Worm (Caenorhabditis elegans) whole organism, late embryonic: Measurements from ENCODE around the gene C43D7.7.

ENCODE experiments used
- ama-1 ChIP-seq: fragments of 150-350 bp; optimal IDR thresholded peaks from 2 replicates; lab custom pipeline; 2014
- madf-2 ChIP-seq: sonication (generic microtip); optimal IDR thresholded peaks from 2 replicates; lab custom pipeline; 2017; ENCODE audit warnings: missing genetic modification characterization, missing compliant biosample characterization
- nfya-1 ChIP-seq: sonication (generic microtip); optimal IDR thresholded peaks from 2 replicates; lab custom pipeline; 2017; ENCODE audit warnings: missing genetic modification characterization, mild to moderate bottlenecking, missing compliant biosample characterization, antibody characterized with exemption, moderate library complexity
- sox-4 ChIP-seq: sonication (generic microtip); optimal IDR thresholded peaks from 2 replicates; lab custom pipeline; 2017; ENCODE audit warnings: mild to moderate bottlenecking, missing genetic modification characterization, inconsistent platforms, missing compliant biosample characterization
- unc-86 ChIP-seq: sonication (generic microtip); optimal IDR thresholded peaks from 2 replicates; lab custom pipeline; 2016; ENCODE audit warnings: missing genetic modification characterization, missing compliant biosample characterization

- TF ChIP-seq nfya-1 (tag; lab: Kevin White, UChicago) (no peak), ama-1 (lab: Kevin White, UChicago) (no peak), madf-2 (tag; lab: Kevin White, UChicago) (no peak), sox-4 (tag; lab: Kevin White, UChicago) (no peak), unc-86 (tag; lab: Kevin White, UChicago) (no peak)
Observed at ce11 chrV:19354506-19354905, 35.2 kb upstream of the C43D7.7 start.
